Fruit fly (Drosophila melanogaster) whole organism: ENCODE measurements around the gene PGS1.

ENCODE experiments used
- CG8478 ChIP-seq: fragments of >200 bp; optimal IDR thresholded peaks from 2 replicates; lab custom pipeline; 2018; ENCODE audit warnings: inconsistent platforms
- EcR ChIP-seq, 2 experiments: fragments of >200 bp; optimal IDR thresholded peaks; 2 replicates each; lab custom pipeline; 2017; ENCODE audit warnings: missing biosample characterization in 2 of 2, missing genetic modification characterization in 2 of 2, missing genetic modification reagents in 2 of 2
- pan ChIP-seq: fragments of >200 bp; optimal IDR thresholded peaks from 2 replicates; lab custom pipeline; 2017
- psq ChIP-seq: fragments of >200 bp; optimal IDR thresholded peaks from 2 replicates; lab custom pipeline; 2017
- usp ChIP-seq: fragments of >200 bp; optimal IDR thresholded peaks from 2 replicates; lab custom pipeline; 2017; ENCODE audit warnings: missing biosample characterization, missing genetic modification characterization, mixed read lengths

dm6 chr3R:18741027-18741843 lies 4.6 kb downstream of the PGS1 start:
- TF ChIP-seq CG8478 (no peak), pan (lab: Kevin White, UChicago) (peak; percentile 95), psq (lab: Kevin White, UChicago) (no peak), EcR (GFP tag; optimal IDR thresholded peaks at IDR 0.05; lab: Kevin White, UChicago) (no peak), usp (GFP tag; lab: Kevin White, UChicago) (no peak)
